Worm (Caenorhabditis elegans): ENCODE data around the gene otpl-3.

Gene otpl-3

DNA sequence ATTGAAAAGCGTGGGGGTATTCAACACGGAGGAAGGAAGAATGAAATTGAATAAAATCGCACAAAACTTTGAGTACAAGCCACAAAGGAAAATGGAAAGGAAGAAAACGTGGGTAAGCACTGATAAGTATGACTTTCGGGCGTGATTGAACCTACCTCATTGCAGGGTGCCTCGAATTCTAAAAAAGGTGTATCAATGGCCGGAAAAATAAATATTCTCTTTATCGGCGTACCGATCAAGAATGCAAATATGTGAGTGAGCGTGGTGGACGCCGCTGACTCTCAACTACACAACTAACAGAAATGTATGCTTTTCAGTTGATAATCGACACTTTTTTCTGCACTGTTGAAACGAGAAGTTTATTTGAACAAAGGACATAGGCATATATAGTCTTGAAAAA, at the start of gene otpl-3:
otpl-3 (minus strand) TSS at position 304 of the 400 bp plus-strand sequence.
- TF ChIP-seq elt-1 (tag; optimal IDR thresholded peaks at IDR 0.05) (no peak), pha-4 (tag; optimal IDR thresholded peaks at IDR 0.05) (peak; percentile 19), fkh-2 (tag; optimal IDR thresholded peaks at IDR 0.05) (no peak), elt-2 (tag; optimal IDR thresholded peaks at IDR 0.05) (peak; percentile 71), pqm-1 (tag; optimal IDR thresholded peaks at IDR 0.05) (peak; percentile 69), hmg-11 (tag; optimal IDR thresholded peaks at IDR 0.05) (no peak), tbx-2 (tag; optimal IDR thresholded peaks at IDR 0.05) (no peak), nhr-23 (tag; optimal IDR thresholded peaks at IDR 0.05) (no peak)

DNA sequence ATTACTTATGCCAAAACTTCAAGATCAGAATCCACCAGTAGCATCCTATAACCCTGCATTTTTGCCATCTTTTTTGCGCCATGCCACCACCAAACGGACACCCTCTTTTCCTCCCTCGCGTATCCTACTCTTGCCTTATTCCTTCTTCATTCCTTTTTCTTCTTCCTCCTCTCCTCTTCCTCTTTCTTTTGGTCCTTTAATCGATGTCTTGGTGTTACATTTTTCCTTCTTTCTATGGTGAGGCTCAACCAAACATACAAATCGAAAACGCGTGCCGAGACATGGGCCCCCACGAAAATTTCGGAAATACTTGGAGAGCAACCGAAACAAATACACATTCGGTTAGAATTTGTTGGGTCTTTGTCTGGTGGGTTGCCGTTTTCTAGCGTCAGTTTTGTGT, 46.7 kb upstream of the otpl-3 start:
- TF ChIP-seq nfya-1 (tag; optimal IDR thresholded peaks at IDR 0.05; ENCODE audit: insufficient read depth) = peak; percentile 39
- no peak for TF ChIP-seq nhr-67 (tag; optimal IDR thresholded peaks at IDR 0.05)
- TF ChIP-seq lin-39 (tag; optimal IDR thresholded peaks at IDR 0.05) = peak; percentile 71

ce11 chrX:6970134-6970533, 45.6 kb upstream of the otpl-3 start:
- TF ChIP-seq nhr-67 (tag; optimal IDR thresholded peaks at IDR 0.05) = no peak
- TF ChIP-seq ceh-16 (tag; optimal IDR thresholded peaks at IDR 0.05) = no peak
- TF ChIP-seq skn-1 (tag; optimal IDR thresholded peaks at IDR 0.05) = no peak
- TF ChIP-seq nfya-1 (tag; optimal IDR thresholded peaks at IDR 0.05; ENCODE audit: insufficient read depth) = no peak
- no peak for TF ChIP-seq ztf-4 (tag; optimal IDR thresholded peaks at IDR 0.05)
- TF ChIP-seq snpc-4 (tag; optimal IDR thresholded peaks at IDR 0.05) = no peak
- TF ChIP-seq unc-62 (GFP tag; optimal IDR thresholded peaks at IDR 0.05) = no peak
- no peak for TF ChIP-seq fos-1 (tag; optimal IDR thresholded peaks at IDR 0.05)
- TF ChIP-seq nhr-25 (tag; optimal IDR thresholded peaks at IDR 0.05) = no peak
- TF ChIP-seq elt-1 (tag; optimal IDR thresholded peaks at IDR 0.05) = no peak
- TF ChIP-seq hmg-11 (tag; optimal IDR thresholded peaks at IDR 0.05) = no peak
- no peak for TF ChIP-seq nhr-77 (tag; optimal IDR thresholded peaks at IDR 0.05)

ce11 chrX:6968553-6968952, 44.0 kb upstream of the otpl-3 start:
- TF ChIP-seq daf-12 (tag; optimal IDR thresholded peaks at IDR 0.05) = no peak

- no peak for TF ChIP-seq fkh-2 (tag; optimal IDR thresholded peaks at IDR 0.05)
- no peak for TF ChIP-seq jun-1 (tag; optimal IDR thresholded peaks at IDR 0.05)
- no peak for TF ChIP-seq ama-1 (optimal IDR thresholded peaks at IDR 0.05)
- TF ChIP-seq nhr-77 (tag; optimal IDR thresholded peaks at IDR 0.05) = no peak
Observed at ce11 chrX:6967057-6967456, 42.5 kb upstream of the otpl-3 start, which contains the start of gene F01E11.3. Gene F01E11.3, plus strand, starts transcription at chrX:6967357.

- TF ChIP-seq fos-1 (tag; optimal IDR thresholded peaks at IDR 0.05) (no peak), nhr-23 (tag; optimal IDR thresholded peaks at IDR 0.05) (no peak), ZK546.5 (tag; optimal IDR thresholded peaks at IDR 0.05) (no peak), elt-1 (tag; optimal IDR thresholded peaks at IDR 0.05) (no peak), elt-3 (tag; optimal IDR thresholded peaks at IDR 0.05) (no peak), zag-1 (tag; optimal IDR thresholded peaks at IDR 0.05) (no peak)
Observed at ce11 chrX:6963842-6964241, 39.3 kb upstream of the otpl-3 start.

DNA sequence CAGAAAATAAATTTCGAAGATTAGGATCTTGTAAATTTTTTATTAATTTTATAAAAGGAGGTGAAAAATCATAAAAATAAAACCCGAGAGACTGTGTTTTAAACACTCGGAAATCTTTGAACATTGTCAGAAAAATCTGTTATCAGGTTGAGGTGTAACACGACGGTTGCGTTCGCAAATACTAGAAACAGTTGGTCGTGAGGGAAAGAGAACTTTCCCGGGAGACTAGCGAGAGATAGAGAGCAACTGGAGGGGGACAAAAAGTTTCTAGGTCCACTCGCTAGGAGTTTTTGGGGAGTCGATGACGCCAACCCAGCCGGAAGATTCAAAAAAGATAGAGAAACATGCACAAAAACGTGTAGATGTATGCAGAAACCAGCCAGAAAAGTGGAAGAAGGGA, 37.8 kb upstream of the otpl-3 start:
- TF ChIP-seq aly-2 (tag; optimal IDR thresholded peaks at IDR 0.05) (no peak), nfya-1 (tag; optimal IDR thresholded peaks at IDR 0.05; ENCODE audit: insufficient read depth) (peak; percentile 5)

ce11 chrX:6959534-6959933, 35.0 kb upstream of the otpl-3 start:
- peak; percentile 49 for TF ChIP-seq egl-5 (tag; optimal IDR thresholded peaks at IDR 0.05)
- TF ChIP-seq nhr-43 (tag; optimal IDR thresholded peaks at IDR 0.05; ENCODE audit: poor library complexity, severe bottlenecking) = no peak
